Worm (Caenorhabditis elegans) whole organism, L4 larva: ENCODE results near the gene C27H6.8.

Experiments used
- F49E8.2 ChIP-seq: sonication (generic microtip); optimal IDR thresholded peaks from 2 replicates; lab custom pipeline; 2016; ENCODE audit warnings: missing compliant biosample characterization, mild to moderate bottlenecking, missing genetic modification characterization, borderline replicate concordance
- R02D3.7 ChIP-seq: fragments of 150-350 bp; sonication (generic microtip); optimal IDR thresholded peaks from 3 replicates; lab custom pipeline; 2014; ENCODE audit warnings: missing biosample characterization, missing genetic modification characterization
- ZK337.2 ChIP-seq: fragments of 200-800 bp; sonication (Bioruptor generic); IDR thresholded peaks from 2 replicates; pipeline ENCODE4 v1.3.6; 2022; ENCODE audit warnings: missing genetic modification reagents, missing genetic modification characterization, missing compliant biosample characterization
- aha-1 ChIP-seq: fragments of 150-350 bp; peaks from one replicate; lab custom pipeline; 2014; ENCODE audit warnings: missing biosample characterization, missing genetic modification characterization
- lin-13 ChIP-seq: fragments of 150-350 bp; optimal IDR thresholded peaks from 2 replicates; lab custom pipeline; 2014; ENCODE audit warnings: missing biosample characterization, missing genetic modification reagents, missing genetic modification characterization
- nhr-28 ChIP-seq: fragments of 150-350 bp; optimal IDR thresholded peaks from 2 replicates; lab custom pipeline; 2014; ENCODE audit warnings: missing biosample characterization, missing genetic modification characterization
- snpc-4 ChIP-seq: fragments of 150-350 bp; optimal IDR thresholded peaks from 2 replicates; lab custom pipeline; 2014; ENCODE audit warnings: missing biosample characterization, missing genetic modification characterization
- zip-11 ChIP-seq: fragments of 200-800 bp; sonication (Bioruptor generic); IDR thresholded peaks from 2 replicates; pipeline ENCODE4 v1.3.6; 2022; ENCODE audit warnings: missing genetic modification characterization, missing compliant biosample characterization

- TF ChIP-seq snpc-4 (tag; lab: Kevin White, UChicago) (no peak), ZK337.2 (GFP tag; lab: Robert Waterston, UW) (no peak), R02D3.7 (tag; lab: Kevin White, UChicago) (no peak), F49E8.2 (tag; lab: Kevin White, UChicago) (no peak), zip-11 (GFP tag; lab: Robert Waterston, UW) (no peak), lin-13 (no peak), aha-1 (tag; lab: Kevin White, UChicago) (no peak), nhr-28 (no peak)
Observed at ce11 chrV:10037040-10037439, 49.5 kb upstream of the C27H6.8 start, which contains the start of gene F57A8.1.
